Worm (Caenorhabditis elegans) whole organism, midembryonic: ENCODE measurements around the gene C06E1.9.

Source experiments
- T22C8.4 ChIP-seq: fragments of 200-800 bp; sonication (Bioruptor generic); IDR thresholded peaks from 2 replicates; pipeline ENCODE4 v1.3.6; 2022; ENCODE audit warnings: missing genetic modification characterization, missing compliant biosample characterization
- flt-1 ChIP-seq: fragments of 200-800 bp; sonication (Bioruptor generic); IDR thresholded peaks from 2 replicates; pipeline ENCODE4 v1.3.6; 2022; ENCODE audit warnings: missing genetic modification characterization, missing compliant biosample characterization
- klf-2 ChIP-seq: fragments of 200-800 bp; sonication (Bioruptor generic); conservative IDR thresholded peaks from 2 replicates; pipeline ENCODE4 v1.3.6; 2022; ENCODE audit warnings: missing genetic modification reagents, missing genetic modification characterization, missing compliant biosample characterization
- med-1 ChIP-seq: sonication (generic microtip); optimal IDR thresholded peaks from 2 replicates; lab custom pipeline; 2017; ENCODE audit warnings: missing genetic modification characterization, mild to moderate bottlenecking, missing compliant biosample characterization, antibody characterized with exemption, missing genetic modification reagents; ENCODE audit not compliant: insufficient read depth
- ref-1 ChIP-seq: fragments of 200-800 bp; sonication (Bioruptor generic); conservative IDR thresholded peaks from 2 replicates; pipeline ENCODE4 v1.3.6; 2022; ENCODE audit warnings: missing genetic modification reagents, missing genetic modification characterization, missing compliant biosample characterization
- tab-1 ChIP-seq: fragments of 200-800 bp; sonication (Bioruptor generic); IDR thresholded peaks from 2 replicates; pipeline ENCODE4 v1.3.6; 2022; ENCODE audit warnings: missing genetic modification characterization, missing compliant biosample characterization
- ztf-23 ChIP-seq: fragments of 200-800 bp; sonication (Bioruptor generic); IDR thresholded peaks from 2 replicates; pipeline ENCODE4 v1.3.6; 2022; ENCODE audit warnings: missing genetic modification reagents, missing genetic modification characterization, missing compliant biosample characterization

DNA sequence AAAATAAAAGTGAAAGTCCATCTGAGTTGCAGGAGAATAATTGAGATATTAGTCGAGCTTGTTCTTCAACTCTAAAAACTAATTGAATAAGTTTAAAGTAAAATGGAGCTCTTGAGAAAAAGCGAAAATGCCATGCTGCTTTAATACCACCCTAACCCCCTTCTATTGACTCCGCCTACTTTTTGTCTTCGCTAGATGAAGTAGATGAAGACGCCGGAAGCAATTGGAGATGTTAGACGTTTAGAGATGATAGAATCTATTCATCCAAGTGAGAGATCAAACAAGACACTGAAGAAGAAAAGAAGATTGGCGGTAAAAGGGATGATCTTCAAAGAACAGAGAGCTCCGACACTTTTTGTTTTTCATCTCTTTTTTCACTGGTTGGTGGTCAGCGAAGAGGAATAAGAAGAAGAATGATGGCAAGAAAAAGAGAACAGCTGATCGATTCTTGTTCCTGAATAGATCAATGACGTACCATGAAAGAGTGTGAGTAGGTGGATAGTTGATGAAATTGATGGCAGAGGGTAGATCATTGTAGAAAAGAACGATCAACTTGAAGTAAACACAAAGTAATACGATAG is 44.9 kb upstream of the C06E1.9 start:
- TF ChIP-seq flt-1 (no peak), med-1 (GFP tag; lab: Kevin White, UChicago) (no peak), ref-1 (GFP tag; lab: Robert Waterston, UW) (no peak), tab-1 (GFP tag; lab: Robert Waterston, UW) (no peak), ztf-23 (GFP tag; lab: Robert Waterston, UW) (no peak), klf-2 (GFP tag; lab: Robert Waterston, UW) (no peak), T22C8.4 (GFP tag; lab: Robert Waterston, UW) (no peak)
